Fruit fly (Drosophila melanogaster): ENCODE measurements around the gene Art2.

dm6 chr2L:4282681-4283343, 1.7 kb upstream of the Art2 start, which contains the start of gene tutl:
- TF ChIP-seq psq (optimal IDR thresholded peaks at IDR 0.05): no peak
- TF ChIP-seq Sin3A (optimal IDR thresholded peaks at IDR 0.05): no peak
- TF ChIP-seq Myc (optimal IDR thresholded peaks at IDR 0.05): no peak
- TF ChIP-seq ttk (optimal IDR thresholded peaks at IDR 0.05): no peak
- TF ChIP-seq h (optimal IDR thresholded peaks at IDR 0.05): no peak
- TF ChIP-seq insv (optimal IDR thresholded peaks at IDR 0.05): no peak

Data from Kc167 (cell line).